Worm (Caenorhabditis elegans) whole organism, young adult: ENCODE measurements around the gene polg-1.

Source experiments
- B0336.3 ChIP-seq: fragments of 200-800 bp; sonication (Bioruptor generic); IDR thresholded peaks from 2 replicates; pipeline ENCODE4 v1.3.6; 2022; ENCODE audit warnings: missing genetic modification characterization, missing compliant biosample characterization
- D2030.7 ChIP-seq: fragments of 200-800 bp; sonication (Bioruptor generic); IDR thresholded peaks from 2 replicates; pipeline ENCODE4 v1.3.6; 2022; ENCODE audit warnings: missing genetic modification reagents, missing genetic modification characterization, missing compliant biosample characterization
- F23B12.7 ChIP-seq: sonication (generic microtip); optimal IDR thresholded peaks from 2 replicates; lab custom pipeline; 2017; ENCODE audit warnings: missing genetic modification characterization, mild to moderate bottlenecking, missing compliant biosample characterization, antibody characterized with exemption, moderate library complexity; ENCODE audit not compliant: insufficient read depth
- F33H1.4 ChIP-seq: fragments of 200-800 bp; sonication (Bioruptor generic); IDR thresholded peaks from 2 replicates; pipeline ENCODE4 v1.3.6; 2022; ENCODE audit warnings: missing genetic modification reagents, missing genetic modification characterization, missing compliant biosample characterization
- F49E8.2 ChIP-seq: sonication (generic microtip); optimal IDR thresholded peaks from 3 replicates; lab custom pipeline; 2017; ENCODE audit warnings: missing genetic modification characterization, mild to moderate bottlenecking, missing compliant biosample characterization, antibody characterized with exemption, moderate library complexity; ENCODE audit not compliant: insufficient read depth
- F55B11.4 ChIP-seq: sonication (generic microtip); optimal IDR thresholded peaks from 2 replicates; lab custom pipeline; 2016; ENCODE audit warnings: missing compliant biosample characterization, missing genetic modification characterization, borderline replicate concordance; ENCODE audit not compliant: insufficient read depth
- Y53G8AR.9 ChIP-seq: fragments of 200-800 bp; sonication (Bioruptor generic); conservative IDR thresholded peaks from 2 replicates; pipeline ENCODE4 v1.3.6; 2022; ENCODE audit warnings: missing genetic modification reagents, missing genetic modification characterization, missing compliant biosample characterization
- aptf-3 ChIP-seq: fragments of 200-800 bp; sonication (Bioruptor generic); IDR thresholded peaks from 2 replicates; pipeline ENCODE4 v1.3.6; 2022; ENCODE audit warnings: missing genetic modification characterization, missing compliant biosample characterization
- attf-3 ChIP-seq: fragments of 200-800 bp; sonication (Bioruptor generic); conservative IDR thresholded peaks from 2 replicates; pipeline ENCODE4 v1.3.6; 2022; ENCODE audit warnings: missing genetic modification reagents, missing genetic modification characterization, missing compliant biosample characterization
- ccch-3 ChIP-seq: fragments of 200-800 bp; sonication (Bioruptor generic); optimal IDR thresholded peaks from 2 replicates; lab custom pipeline; 2018; ENCODE audit warnings: mild to moderate bottlenecking, missing genetic modification characterization, missing compliant biosample characterization
- cebp-2 ChIP-seq: fragments of 200-800 bp; sonication (Bioruptor generic); IDR thresholded peaks from 2 replicates; pipeline ENCODE4 v1.3.6; 2022; ENCODE audit warnings: missing genetic modification characterization, missing compliant biosample characterization
- ceh-27 ChIP-seq: fragments of 200-800 bp; sonication (Bioruptor generic); optimal IDR thresholded peaks from 2 replicates; lab custom pipeline; 2018; ENCODE audit warnings: mild to moderate bottlenecking, missing genetic modification characterization, moderate library complexity, missing compliant biosample characterization
- ceh-79 ChIP-seq: sonication (generic microtip); optimal IDR thresholded peaks from 2 replicates; lab custom pipeline; 2017; ENCODE audit warnings: mild to moderate bottlenecking, missing genetic modification characterization, missing compliant biosample characterization
- chd-7 ChIP-seq: sonication (generic microtip); optimal IDR thresholded peaks from 2 replicates; lab custom pipeline; 2016; ENCODE audit warnings: mild to moderate bottlenecking, missing genetic modification characterization, moderate library complexity, missing compliant biosample characterization
- dox-1 ChIP-seq: fragments of 200-800 bp; sonication (Bioruptor generic); IDR thresholded peaks from 2 replicates; pipeline ENCODE4 v1.3.6; 2022; ENCODE audit warnings: missing genetic modification reagents, missing genetic modification characterization, missing compliant biosample characterization
- dpl-1 ChIP-seq: fragments of 150-350 bp; optimal IDR thresholded peaks from 2 replicates; lab custom pipeline; 2014; ENCODE audit warnings: missing biosample characterization, missing genetic modification reagents, missing genetic modification characterization
- efl-1 ChIP-seq: fragments of 150-350 bp; optimal IDR thresholded peaks from 2 replicates; lab custom pipeline; 2014; ENCODE audit warnings: missing biosample characterization, missing genetic modification reagents, missing genetic modification characterization
- egl-18 ChIP-seq: fragments of 200-800 bp; sonication (Bioruptor generic); IDR thresholded peaks from 2 replicates; pipeline ENCODE4 v1.3.6; 2022; ENCODE audit warnings: missing genetic modification reagents, missing genetic modification characterization, missing compliant biosample characterization
- egl-44 ChIP-seq: fragments of 200-800 bp; sonication (Bioruptor generic); IDR thresholded peaks from 2 replicates; pipeline ENCODE4 v1.3.6; 2022; ENCODE audit warnings: missing genetic modification reagents, missing genetic modification characterization, missing compliant biosample characterization
- egrh-3 ChIP-seq: fragments of 200-800 bp; sonication (Bioruptor generic); IDR thresholded peaks from 2 replicates; pipeline ENCODE4 v1.3.6; 2022; ENCODE audit warnings: missing genetic modification reagents, missing genetic modification characterization, missing compliant biosample characterization
- him-1 ChIP-seq: sonication (generic microtip); optimal IDR thresholded peaks from 2 replicates; lab custom pipeline; 2016; ENCODE audit warnings: missing genotype, missing genetic modification reagents, missing genetic modification characterization, missing compliant biosample characterization
- hmg-1.2 ChIP-seq: fragments of 200-800 bp; sonication (Bioruptor generic); IDR thresholded peaks from 2 replicates; pipeline ENCODE4 v1.3.6; 2022; ENCODE audit warnings: missing genetic modification reagents, missing genetic modification characterization, missing compliant biosample characterization
- hrde-1 ChIP-seq: sonication (generic microtip); optimal IDR thresholded peaks from 2 replicates; lab custom pipeline; 2016; ENCODE audit warnings: missing genetic modification characterization, mild to moderate bottlenecking, missing compliant biosample characterization, moderate library complexity, missing genotype, missing genetic modification reagents, borderline replicate concordance
- lir-1 ChIP-seq: fragments of 200-800 bp; sonication (Bioruptor generic); conservative IDR thresholded peaks from 2 replicates; pipeline ENCODE4 v1.3.6; 2022; ENCODE audit warnings: missing genetic modification reagents, missing genetic modification characterization, missing compliant biosample characterization
- lsl-1 ChIP-seq: fragments of 200-800 bp; sonication (Bioruptor generic); optimal IDR thresholded peaks from 2 replicates; lab custom pipeline; 2018; ENCODE audit warnings: mild to moderate bottlenecking, missing genetic modification characterization, moderate library complexity, missing compliant biosample characterization
- lsy-27 ChIP-seq: sonication (generic microtip); optimal IDR thresholded peaks from 2 replicates; lab custom pipeline; 2017; ENCODE audit warnings: missing genetic modification characterization, mild to moderate bottlenecking, missing compliant biosample characterization, antibody characterized with exemption, missing genotype, borderline replicate concordance; ENCODE audit not compliant: insufficient read depth
- madf-3 ChIP-seq: fragments of 200-800 bp; sonication (Bioruptor generic); IDR thresholded peaks from 2 replicates; pipeline ENCODE4 v1.3.6; 2022; ENCODE audit warnings: missing genetic modification reagents, missing genetic modification characterization, missing compliant biosample characterization
- madf-6 ChIP-seq: fragments of 200-800 bp; sonication (Bioruptor generic); IDR thresholded peaks from 2 replicates; pipeline ENCODE4 v1.3.6; 2022; ENCODE audit warnings: missing genetic modification reagents, missing genetic modification characterization, missing compliant biosample characterization
- mcd-1 ChIP-seq: fragments of 200-800 bp; sonication (Bioruptor generic); IDR thresholded peaks from 2 replicates; pipeline ENCODE4 v1.3.6; 2022; ENCODE audit warnings: missing genetic modification reagents, missing genetic modification characterization, missing compliant biosample characterization
- nfya-2 ChIP-seq: fragments of 200-800 bp; sonication (Bioruptor generic); IDR thresholded peaks from 2 replicates; pipeline ENCODE4 v1.3.6; 2022; ENCODE audit warnings: missing genetic modification reagents, missing genetic modification characterization, missing compliant biosample characterization
- nhr-120 ChIP-seq: fragments of 200-800 bp; sonication (Bioruptor generic); IDR thresholded peaks from 2 replicates; pipeline ENCODE4 v1.3.6; 2022; ENCODE audit warnings: missing genetic modification characterization, missing compliant biosample characterization
- nhr-179 ChIP-seq: sonication (generic microtip); optimal IDR thresholded peaks from 2 replicates; lab custom pipeline; 2016; ENCODE audit warnings: mild to moderate bottlenecking, missing genetic modification characterization, missing compliant biosample characterization
- nhr-27 ChIP-seq: fragments of 200-800 bp; sonication (Bioruptor generic); optimal IDR thresholded peaks from 2 replicates; lab custom pipeline; 2018; ENCODE audit warnings: mild to moderate bottlenecking, missing genetic modification characterization, moderate library complexity, missing compliant biosample characterization
- nhr-80 ChIP-seq: sonication (generic microtip); optimal IDR thresholded peaks from 2 replicates; lab custom pipeline; 2016; ENCODE audit warnings: missing genetic modification characterization, missing compliant biosample characterization
- pha-4 ChIP-seq: fragments of 150-350 bp; sonication (generic microtip); optimal IDR thresholded peaks from 2 replicates; lab custom pipeline; 2014; ENCODE audit warnings: missing biosample characterization, missing genetic modification reagents, missing genetic modification characterization
- rcor-1 ChIP-seq: fragments of 200-800 bp; sonication (Bioruptor generic); IDR thresholded peaks from 2 replicates; pipeline ENCODE4 v1.3.6; 2022; ENCODE audit warnings: missing genetic modification reagents, missing genetic modification characterization, missing compliant biosample characterization
- snpc-1.3 ChIP-seq: sonication (generic microtip); optimal IDR thresholded peaks from 2 replicates; lab custom pipeline; 2017; ENCODE audit warnings: missing genetic modification characterization, mild to moderate bottlenecking, missing compliant biosample characterization, antibody characterized with exemption, moderate library complexity, missing genotype, missing genetic modification reagents; ENCODE audit not compliant: insufficient read depth
- snpc-4 ChIP-seq, 5 experiments: fragments of 150-350 bp in 1 of 5; sonication (generic microtip) in 4 of 5; optimal IDR thresholded peaks; 2 replicates each; lab custom pipeline; 2014 to 2018; ENCODE audit warnings: missing genetic modification characterization in 5 of 5, missing biosample characterization in 3 of 5, antibody characterized with exemption in 2 of 5, mild to moderate bottlenecking in 2 of 5, missing compliant biosample characterization in 2 of 5, missing genotype in 2 of 5, moderate library complexity in 2 of 5, missing genetic modification reagents in 1 of 5
- sptf-2 ChIP-seq: fragments of 200-800 bp; sonication (Bioruptor generic); optimal IDR thresholded peaks from 2 replicates; lab custom pipeline; 2018; ENCODE audit warnings: mild to moderate bottlenecking, missing genetic modification characterization, missing compliant biosample characterization
- unc-62 ChIP-seq: fragments of 150-350 bp; optimal IDR thresholded peaks from 2 replicates; lab custom pipeline; 2014; ENCODE audit warnings: missing biosample characterization, missing genetic modification reagents, missing genetic modification characterization
- zfh-2 ChIP-seq: fragments of 200-800 bp; sonication (Bioruptor generic); conservative IDR thresholded peaks from 2 replicates; pipeline ENCODE4 v1.3.6; 2022; ENCODE audit warnings: missing genetic modification reagents, missing genetic modification characterization, missing compliant biosample characterization
- zim-3 ChIP-seq: sonication (generic microtip); optimal IDR thresholded peaks from 2 replicates; lab custom pipeline; 2017; ENCODE audit warnings: mild to moderate bottlenecking, missing genetic modification characterization, moderate library complexity, missing compliant biosample characterization
- ztf-3 ChIP-seq: fragments of 200-800 bp; sonication (Bioruptor generic); optimal IDR thresholded peaks from 2 replicates; lab custom pipeline; 2018; ENCODE audit warnings: mild to moderate bottlenecking, missing genetic modification characterization, missing compliant biosample characterization

polg-1 gene

ce11 chrII:12226192-12226591 lies 26.4 kb upstream of the polg-1 start:
- TF ChIP-seq him-1 (tag; lab: Kevin White, UChicago) (no peak), efl-1 (GFP tag; lab: Kevin White, UChicago) (no peak), dox-1 (GFP tag; lab: Robert Waterston, UW) (no peak), unc-62 (GFP tag; lab: Kevin White, UChicago) (no peak), rcor-1 (GFP tag; lab: Robert Waterston, UW) (no peak), nfya-2 (GFP tag; lab: Robert Waterston, UW) (no peak), egrh-3 (GFP tag; lab: Robert Waterston, UW) (peak; percentile 57; the same call in 1 of the 2 replicates), lsy-27 (tag; lab: Kevin White, UChicago) (no peak), egl-18 (GFP tag; lab: Robert Waterston, UW) (no peak), nhr-27 (tag; lab: Kevin White, UChicago) (no peak), zfh-2 (GFP tag; lab: Robert Waterston, UW) (peak; percentile 45; the same call in 1 of the 2 replicates), ceh-79 (tag; lab: Kevin White, UChicago) (no peak), Y53G8AR.9 (GFP tag; lab: Robert Waterston, UW) (no peak)

- TF ChIP-seq mcd-1 (GFP tag; lab: Robert Waterston, UW), result no peak
- peak; percentile 11; the same call in 1 of the 2 replicates for TF ChIP-seq madf-6 (GFP tag; lab: Robert Waterston, UW)
- no peak for TF ChIP-seq snpc-4 (GFP tag; optimal IDR thresholded peaks at IDR 0.05; lab: Kevin White, UChicago)
- TF ChIP-seq snpc-4 (tag; optimal IDR thresholded peaks at IDR 0.05; lab: Kevin White, UChicago), result peak in 1 of 4 experiments; percentile 14
- no peak for TF ChIP-seq ccch-3 (GFP tag; lab: Kevin White, UChicago)
- no peak for TF ChIP-seq chd-7 (tag; lab: Kevin White, UChicago)
- TF ChIP-seq B0336.3, result no peak
- peak; percentile 51 for TF ChIP-seq lsl-1 (GFP tag; lab: Kevin White, UChicago)
- no peak for TF ChIP-seq Y53G8AR.9 (GFP tag; lab: Robert Waterston, UW)
- no peak for TF ChIP-seq nhr-120
- peak; percentile 83 for TF ChIP-seq F33H1.4
- no peak for TF ChIP-seq madf-3 (GFP tag; lab: Robert Waterston, UW)
- no peak for TF ChIP-seq attf-3 (GFP tag; lab: Robert Waterston, UW)
- peak; percentile 15; the same call in 1 of the 2 replicates for TF ChIP-seq hmg-1.2 (GFP tag; lab: Robert Waterston, UW)
- peak; percentile 46; the same call in 1 of the 2 replicates for TF ChIP-seq dox-1 (GFP tag; lab: Robert Waterston, UW)
- TF ChIP-seq hrde-1, result no peak
- peak; percentile 55 for TF ChIP-seq efl-1 (GFP tag; lab: Kevin White, UChicago)
These were observed 25.2 kb upstream of the polg-1 start, which contains the start of the genes pqn-87 and rsr-2 for ce11 chrII:12224916-12225406. TSS of gene pqn-87 (minus strand) at chrII:12225086. TSS of gene rsr-2 (plus strand) at chrII:12225356.

ce11 chrII:12222524-12222923 lies 22.8 kb upstream of the polg-1 start:
- TF ChIP-seq ceh-27 (GFP tag; lab: Kevin White, UChicago), result peak; percentile 78
- no peak for TF ChIP-seq sptf-2 (GFP tag; lab: Kevin White, UChicago)
- no peak for TF ChIP-seq zim-3 (tag; lab: Kevin White, UChicago)
- no peak for TF ChIP-seq D2030.7 (GFP tag; lab: Robert Waterston, UW)
- TF ChIP-seq egl-18 (GFP tag; lab: Robert Waterston, UW), result no peak
- no peak for TF ChIP-seq lir-1 (GFP tag; lab: Robert Waterston, UW)
- no peak for TF ChIP-seq egl-44
- peak; percentile 40 for TF ChIP-seq nhr-80 (tag; lab: Kevin White, UChicago)
- no peak for TF ChIP-seq F49E8.2 (tag; lab: Kevin White, UChicago)
- TF ChIP-seq aptf-3, result no peak
- TF ChIP-seq madf-6 (GFP tag; lab: Robert Waterston, UW), result no peak
- TF ChIP-seq F23B12.7, result no peak
- no peak for TF ChIP-seq cebp-2
- no peak for TF ChIP-seq ztf-3 (GFP tag; lab: Kevin White, UChicago)
- no peak for TF ChIP-seq F55B11.4 (tag; lab: Kevin White, UChicago)
- TF ChIP-seq nhr-179, result no peak
- TF ChIP-seq snpc-1.3 (tag; lab: Kevin White, UChicago), result no peak
- no peak for TF ChIP-seq dpl-1
- TF ChIP-seq pha-4 (tag; lab: Kevin White, UChicago), result no peak
- peak; percentile 83 for TF ChIP-seq rcor-1 (GFP tag; lab: Robert Waterston, UW)
- TF ChIP-seq F33H1.4, result peak; percentile 10; the same call in 1 of the 2 replicates
- peak; percentile 68 for TF ChIP-seq mcd-1 (GFP tag; lab: Robert Waterston, UW)
